Fruit fly (Drosophila melanogaster): ENCODE results near the gene Sap47.

Gene Sap47

dm6 chr3R:15984483-15985118 is 49.7 kb downstream of the Sap47 start (continued):
- peak; percentile 80 for TF ChIP-seq spab (GFP tag; optimal IDR thresholded peaks at IDR 0.05)
- peak; percentile 66 for TF ChIP-seq fkh (GFP tag; optimal IDR thresholded peaks at IDR 0.05)
- peak; percentile 81 for TF ChIP-seq eg (GFP tag; IDR thresholded peaks at IDR 0.05)
- TF ChIP-seq Smox (GFP tag; optimal IDR thresholded peaks at IDR 0.05): peak; percentile 80
- TF ChIP-seq Sox15 (GFP tag; optimal IDR thresholded peaks at IDR 0.05): peak; percentile 58
- peak; percentile 12 for TF ChIP-seq Hr38 (GFP tag; optimal IDR thresholded peaks at IDR 0.05)
- TF ChIP-seq CG7368 (GFP tag; optimal IDR thresholded peaks at IDR 0.05): peak; percentile 58
- TF ChIP-seq CG3032 (tag; optimal IDR thresholded peaks at IDR 0.05): peak; percentile 80
- TF ChIP-seq CG6276 (GFP tag; optimal IDR thresholded peaks at IDR 0.05): peak; percentile 75
- peak; percentile 67 for TF ChIP-seq Hr39 (GFP tag; optimal IDR thresholded peaks at IDR 0.05)
- TF ChIP-seq CG6808 (GFP tag; optimal IDR thresholded peaks at IDR 0.05): peak; percentile 81
- TF ChIP-seq CG11762 (GFP tag; optimal IDR thresholded peaks at IDR 0.05; ENCODE audit: insufficient read depth): peak; percentile 77
- peak; percentile 74 for TF ChIP-seq CG9139 (GFP tag; optimal IDR thresholded peaks at IDR 0.05)
- peak; percentile 36 for TF ChIP-seq CG11902 (GFP tag; optimal IDR thresholded peaks at IDR 0.05)
- TF ChIP-seq CG6854 (GFP tag; optimal IDR thresholded peaks at IDR 0.05): peak; percentile 26
- TF ChIP-seq lz (GFP tag; optimal IDR thresholded peaks at IDR 0.05): peak; percentile 70
- peak; percentile 74 for TF ChIP-seq CG10669 (GFP tag; optimal IDR thresholded peaks at IDR 0.05)
- peak; percentile 77 for TF ChIP-seq acj6 (GFP tag; optimal IDR thresholded peaks at IDR 0.05)
- TF ChIP-seq CG15336 (GFP tag; IDR thresholded peaks at IDR 0.05): peak; percentile 83
- peak; percentile 81 for TF ChIP-seq CG32006 (GFP tag; optimal IDR thresholded peaks at IDR 0.05)
- TF ChIP-seq CG1621 (tag; optimal IDR thresholded peaks at IDR 0.05): peak; percentile 64
- peak; percentile 75 for TF ChIP-seq CG3919 (GFP tag; optimal IDR thresholded peaks at IDR 0.05)
- peak; percentile 32 for TF ChIP-seq Blimp-1 (GFP tag; optimal IDR thresholded peaks at IDR 0.05)
- peak; percentile 74 for TF ChIP-seq achi (GFP tag; optimal IDR thresholded peaks at IDR 0.05)

- TF ChIP-seq CG16779 (tag; optimal IDR thresholded peaks at IDR 0.05) (no peak), svp (GFP tag) (peak; percentile 83), vri (GFP tag; optimal IDR thresholded peaks at IDR 0.05) (peak; percentile 76)
Observed at dm6 chr3R:15985762-15986214, 50.9 kb downstream of the Sap47 start, which contains the start of gene srp. Gene srp (plus strand): TSS chr3R:15986152.

DNA sequence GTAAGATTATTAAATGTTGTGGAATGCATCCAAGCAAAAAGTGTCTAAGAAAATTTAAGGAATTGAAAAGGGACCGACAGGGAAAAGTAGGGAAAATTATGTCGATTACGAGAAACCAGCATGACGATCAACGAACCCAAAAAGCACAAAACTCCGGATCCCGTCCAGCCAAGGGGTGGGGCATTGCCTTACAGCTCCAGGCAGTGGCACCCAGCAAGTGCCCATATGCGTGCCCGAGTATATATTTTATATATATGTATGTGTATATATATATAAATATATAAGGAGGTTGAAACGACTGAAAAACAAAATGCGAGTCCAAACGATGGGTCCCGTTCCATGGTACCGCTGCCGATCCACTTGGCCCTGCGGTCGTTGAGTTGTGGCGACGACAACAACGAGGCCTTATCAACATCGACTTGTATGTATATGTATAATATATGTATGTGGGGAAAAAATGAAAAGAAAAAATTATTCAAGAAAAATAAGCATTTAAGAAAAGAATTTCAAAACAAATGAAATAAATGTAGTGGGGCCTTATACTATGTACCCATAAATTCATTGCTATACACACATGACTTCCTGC is 52.3 kb downstream of the Sap47 start:
- peak; percentile 59 for TF ChIP-seq CG6276 (GFP tag; optimal IDR thresholded peaks at IDR 0.05)
- TF ChIP-seq pdm3 (GFP tag; optimal IDR thresholded peaks at IDR 0.05): no peak
- TF ChIP-seq ss (GFP tag; optimal IDR thresholded peaks at IDR 0.05): peak; percentile 32 to 37
- TF ChIP-seq Ets21C (GFP tag; optimal IDR thresholded peaks at IDR 0.05): no peak
- no peak for TF ChIP-seq lz (GFP tag; optimal IDR thresholded peaks at IDR 0.05)
- 0 out of 2 replicates have a peak, but pooled peaks have one; percentile 21 for TF ChIP-seq CG15336 (GFP tag; IDR thresholded peaks at IDR 0.05)
- no peak for TF ChIP-seq Lpt (GFP tag; optimal IDR thresholded peaks at IDR 0.05)
- TF ChIP-seq Blimp-1 (GFP tag; optimal IDR thresholded peaks at IDR 0.05): no peak
- no peak for TF ChIP-seq Hr4 (GFP tag; optimal IDR thresholded peaks at IDR 0.05)
- TF ChIP-seq CG8119 (GFP tag; IDR thresholded peaks at IDR 0.05): 0 out of 3 replicates have a peak, but pooled peaks have one; percentile 22
- no peak for TF ChIP-seq OdsH (GFP tag; optimal IDR thresholded peaks at IDR 0.05)
- TF ChIP-seq achi (GFP tag; optimal IDR thresholded peaks at IDR 0.05): no peak
- no peak for TF ChIP-seq CG7368 (GFP tag; optimal IDR thresholded peaks at IDR 0.05)
- peak; percentile 7 for TF ChIP-seq Ets96B (tag; optimal IDR thresholded peaks at IDR 0.05)
- no peak for TF ChIP-seq Sox102F (GFP tag; optimal IDR thresholded peaks at IDR 0.05)
- peak; percentile 38; the same call in 1 of the 3 replicates for TF ChIP-seq eg (GFP tag; IDR thresholded peaks at IDR 0.05)
- TF ChIP-seq CG11294 (GFP tag; IDR thresholded peaks at IDR 0.05): no peak
- no peak for TF ChIP-seq dac (GFP tag; optimal IDR thresholded peaks at IDR 0.05)
- TF ChIP-seq Smox (GFP tag; optimal IDR thresholded peaks at IDR 0.05): no peak
- TF ChIP-seq svp (GFP tag): peak; percentile 82
- TF ChIP-seq vri (GFP tag; optimal IDR thresholded peaks at IDR 0.05): no peak
- TF ChIP-seq CG8319 (GFP tag; optimal IDR thresholded peaks at IDR 0.05): no peak
- TF ChIP-seq Sox14 (GFP tag; optimal IDR thresholded peaks at IDR 0.05): no peak
- no peak for TF ChIP-seq Gug (GFP tag; IDR thresholded peaks at IDR 0.05)
- peak; percentile 31 for TF ChIP-seq CG9139 (GFP tag; optimal IDR thresholded peaks at IDR 0.05)
- peak; percentile 13 for TF ChIP-seq CG32006 (GFP tag; optimal IDR thresholded peaks at IDR 0.05)
- TF ChIP-seq Eip93F (GFP tag; optimal IDR thresholded peaks at IDR 0.05): no peak
- no peak for TF ChIP-seq acj6 (GFP tag; optimal IDR thresholded peaks at IDR 0.05)
- TF ChIP-seq CG16779 (tag; optimal IDR thresholded peaks at IDR 0.05): peak; percentile 9
- 0 out of 3 replicates have a peak, but pooled peaks have one; percentile 51 for TF ChIP-seq CG6163 (GFP tag; IDR thresholded peaks at IDR 0.05)
- TF ChIP-seq CG6808 (GFP tag; optimal IDR thresholded peaks at IDR 0.05): peak; percentile 42
- peak; percentile 13 for TF ChIP-seq dsx (GFP tag; optimal IDR thresholded peaks at IDR 0.05; ENCODE audit: poor library complexity, severe bottlenecking)

Data from whole organism, prepupa.